Worm (Caenorhabditis elegans) whole organism, mixed stage, embryonic: ENCODE measurements around the gene W06A7.2.

Experiments
- blmp-1 ChIP-seq: fragments of 150-350 bp; optimal IDR thresholded peaks from 2 replicates; lab custom pipeline; 2014; ENCODE audit warnings: missing biosample characterization, missing genetic modification characterization
- ceh-39 ChIP-seq: fragments of 150-350 bp; optimal IDR thresholded peaks from 2 replicates; lab custom pipeline; 2014; ENCODE audit warnings: missing biosample characterization, missing genetic modification characterization
- cnd-1 ChIP-seq: fragments of 200-800 bp; sonication (Bioruptor generic); optimal IDR thresholded peaks from 2 replicates; lab custom pipeline; 2018; ENCODE audit warnings: mild to moderate bottlenecking, missing genetic modification characterization, missing compliant biosample characterization
- mep-1 ChIP-seq: fragments of 150-350 bp; optimal IDR thresholded peaks from 2 replicates; lab custom pipeline; 2017; ENCODE audit warnings: missing biosample characterization, missing genetic modification reagents, missing genetic modification characterization, inconsistent platforms
- nhr-237 ChIP-seq: fragments of 150-350 bp; optimal IDR thresholded peaks from 2 replicates; lab custom pipeline; 2014; ENCODE audit warnings: missing biosample characterization, missing genetic modification characterization
- nhr-28 ChIP-seq: fragments of 150-350 bp; optimal IDR thresholded peaks from 2 replicates; lab custom pipeline; 2014; ENCODE audit warnings: missing biosample characterization, missing genetic modification characterization
- sem-2 ChIP-seq: fragments of 200-800 bp; sonication (Bioruptor generic); optimal IDR thresholded peaks from 2 replicates; lab custom pipeline; 2018; ENCODE audit warnings: mild to moderate bottlenecking, missing genetic modification characterization, missing compliant biosample characterization

ce11 chrV:14853739-14854138 lies 32.1 kb downstream of the W06A7.2 start:
- TF ChIP-seq nhr-28 (tag; lab: Kevin White, UChicago) (no peak), nhr-237 (tag; lab: Kevin White, UChicago) (no peak), blmp-1 (no peak), ceh-39 (tag; lab: Kevin White, UChicago) (no peak), cnd-1 (tag; lab: Kevin White, UChicago) (no peak), mep-1 (tag; lab: Kevin White, UChicago) (no peak), sem-2 (GFP tag; lab: Kevin White, UChicago) (no peak)
